Worm (Caenorhabditis elegans): Measurements from ENCODE around the gene W09D10.5.

- TF ChIP-seq ceh-82 (tag; optimal IDR thresholded peaks at IDR 0.05) (no peak), pha-4 (tag; optimal IDR thresholded peaks at IDR 0.05) (no peak), fos-1 (tag; optimal IDR thresholded peaks at IDR 0.05) (no peak), nhr-12 (tag; optimal IDR thresholded peaks at IDR 0.05) (no peak), nhr-28 (tag; optimal IDR thresholded peaks at IDR 0.05) (no peak), mdl-1 (tag; optimal IDR thresholded peaks at IDR 0.05) (no peak), nhr-11 (tag; optimal IDR thresholded peaks at IDR 0.05) (no peak), nhr-237 (tag; optimal IDR thresholded peaks at IDR 0.05) (no peak), unc-62 (GFP tag; optimal IDR thresholded peaks at IDR 0.05) (no peak), ztf-4 (tag; optimal IDR thresholded peaks at IDR 0.05) (no peak), aly-2 (tag; optimal IDR thresholded peaks at IDR 0.05) (no peak)
These were observed 7.5 kb downstream of the W09D10.5 start for ce11 chrIII:10703833-10704232.
